Worm (Caenorhabditis elegans) whole organism, young adult: ENCODE results near the gene F55C9.14.
A peak's percentile ranks its signal among the peaks of the same experiment; 100 is the strongest.

Source experiments
- B0035.1 ChIP-seq: sonication (generic microtip); optimal IDR thresholded peaks from 2 replicates; lab custom pipeline; 2016; ENCODE audit warnings: missing genetic modification characterization, mild to moderate bottlenecking, missing compliant biosample characterization, missing genotype, missing genetic modification reagents
- B0261.1 ChIP-seq: sonication (generic microtip); optimal IDR thresholded peaks from 2 replicates; lab custom pipeline; 2016; ENCODE audit warnings: mild to moderate bottlenecking, missing genetic modification characterization, moderate library complexity, missing compliant biosample characterization
- C06A6.2 ChIP-seq: fragments of 200-800 bp; sonication (Bioruptor generic); conservative IDR thresholded peaks from 2 replicates; pipeline ENCODE4 v1.3.6; 2022; ENCODE audit warnings: missing genetic modification characterization, missing compliant biosample characterization
- C17E4.6 ChIP-seq: fragments of 200-800 bp; sonication (Bioruptor generic); IDR thresholded peaks from 2 replicates; pipeline ENCODE4 v1.3.6; 2022; ENCODE audit warnings: missing genetic modification reagents, missing genetic modification characterization, missing compliant biosample characterization
- F10E7.11 ChIP-seq: sonication (generic microtip); optimal IDR thresholded peaks from 2 replicates; lab custom pipeline; 2017; ENCODE audit warnings: mild to moderate bottlenecking, missing genetic modification characterization, moderate library complexity, missing compliant biosample characterization
- F39B2.1 ChIP-seq: fragments of 200-800 bp; sonication (Bioruptor generic); IDR thresholded peaks from 2 replicates; pipeline ENCODE4 v1.3.6; 2022; ENCODE audit warnings: missing genetic modification reagents, missing genetic modification characterization, missing compliant biosample characterization
- K12H6.12 ChIP-seq: fragments of 200-800 bp; sonication (Bioruptor generic); optimal IDR thresholded peaks from 2 replicates; lab custom pipeline; 2018; ENCODE audit warnings: mild to moderate bottlenecking, missing genetic modification characterization, missing compliant biosample characterization
- T26A5.8 ChIP-seq: sonication (generic microtip); optimal IDR thresholded peaks from 2 replicates; lab custom pipeline; 2016; ENCODE audit warnings: missing genetic modification characterization, missing compliant biosample characterization
- Y53G8AR.9 ChIP-seq: fragments of 200-800 bp; sonication (Bioruptor generic); conservative IDR thresholded peaks from 2 replicates; pipeline ENCODE4 v1.3.6; 2022; ENCODE audit warnings: missing genetic modification reagents, missing genetic modification characterization, missing compliant biosample characterization
- Y56A3A.18 ChIP-seq: fragments of 200-800 bp; sonication (Bioruptor generic); IDR thresholded peaks from 2 replicates; pipeline ENCODE4 v1.3.6; 2022; ENCODE audit warnings: missing genetic modification reagents, missing genetic modification characterization, missing compliant biosample characterization
- Y95B8A.8 ChIP-seq: fragments of 200-800 bp; sonication (Bioruptor generic); IDR thresholded peaks from 2 replicates; pipeline ENCODE4 v1.3.6; 2022; ENCODE audit warnings: missing genetic modification reagents, missing genetic modification characterization, missing compliant biosample characterization
- athp-1 ChIP-seq: sonication (generic microtip); optimal IDR thresholded peaks from 2 replicates; lab custom pipeline; 2017; ENCODE audit warnings: mild to moderate bottlenecking, missing genetic modification characterization, missing compliant biosample characterization
- dox-1 ChIP-seq: fragments of 200-800 bp; sonication (Bioruptor generic); IDR thresholded peaks from 2 replicates; pipeline ENCODE4 v1.3.6; 2022; ENCODE audit warnings: missing genetic modification reagents, missing genetic modification characterization, missing compliant biosample characterization
- egl-18 ChIP-seq: fragments of 200-800 bp; sonication (Bioruptor generic); IDR thresholded peaks from 2 replicates; pipeline ENCODE4 v1.3.6; 2022; ENCODE audit warnings: missing genetic modification reagents, missing genetic modification characterization, missing compliant biosample characterization
- hlh-26 ChIP-seq: fragments of 200-800 bp; sonication (Bioruptor generic); conservative IDR thresholded peaks from 2 replicates; pipeline ENCODE4 v1.3.6; 2022; ENCODE audit warnings: missing genetic modification reagents, missing genetic modification characterization, missing compliant biosample characterization
- hrde-1 ChIP-seq: sonication (generic microtip); optimal IDR thresholded peaks from 2 replicates; lab custom pipeline; 2016; ENCODE audit warnings: missing genetic modification characterization, mild to moderate bottlenecking, missing compliant biosample characterization, moderate library complexity, missing genotype, missing genetic modification reagents, borderline replicate concordance
- lag-1 ChIP-seq: fragments of 200-800 bp; sonication (Bioruptor generic); IDR thresholded peaks from 2 replicates; pipeline ENCODE4 v1.3.6; 2022; ENCODE audit warnings: missing genetic modification reagents, missing genetic modification characterization, missing compliant biosample characterization
- let-607 ChIP-seq, 2 experiments: fragments of 200-800 bp in 1 of 2; sonication (Bioruptor generic) in 1 of 2; sonication (generic microtip) in 1 of 2; optimal IDR thresholded peaks; 2 replicates each; lab custom pipeline; 2016 to 2018; ENCODE audit warnings: mild to moderate bottlenecking in 2 of 2, missing compliant biosample characterization in 2 of 2, missing genetic modification characterization in 2 of 2, moderate library complexity in 2 of 2, missing genotype in 1 of 2
- lin-54 ChIP-seq: fragments of 200-800 bp; sonication (Bioruptor generic); optimal IDR thresholded peaks from 2 replicates; lab custom pipeline; 2018; ENCODE audit warnings: mild to moderate bottlenecking, missing genetic modification characterization, missing compliant biosample characterization
- lir-1 ChIP-seq: fragments of 200-800 bp; sonication (Bioruptor generic); conservative IDR thresholded peaks from 2 replicates; pipeline ENCODE4 v1.3.6; 2022; ENCODE audit warnings: missing genetic modification reagents, missing genetic modification characterization, missing compliant biosample characterization
- mcd-1 ChIP-seq: fragments of 200-800 bp; sonication (Bioruptor generic); IDR thresholded peaks from 2 replicates; pipeline ENCODE4 v1.3.6; 2022; ENCODE audit warnings: missing genetic modification reagents, missing genetic modification characterization, missing compliant biosample characterization
- mxl-1 ChIP-seq: sonication (generic microtip); optimal IDR thresholded peaks from 2 replicates; lab custom pipeline; 2016; ENCODE audit warnings: missing genetic modification characterization, missing compliant biosample characterization
- nhr-120 ChIP-seq: fragments of 200-800 bp; sonication (Bioruptor generic); IDR thresholded peaks from 2 replicates; pipeline ENCODE4 v1.3.6; 2022; ENCODE audit warnings: missing genetic modification characterization, missing compliant biosample characterization
- nhr-90 ChIP-seq: sonication (generic microtip); optimal IDR thresholded peaks from 2 replicates; lab custom pipeline; 2016; ENCODE audit warnings: missing genotype, mild to moderate bottlenecking, missing genetic modification characterization, missing compliant biosample characterization
- rcor-1 ChIP-seq: fragments of 200-800 bp; sonication (Bioruptor generic); IDR thresholded peaks from 2 replicates; pipeline ENCODE4 v1.3.6; 2022; ENCODE audit warnings: missing genetic modification reagents, missing genetic modification characterization, missing compliant biosample characterization
- rpc-1 ChIP-seq, 2 experiments: fragments of 150-350 bp in 1 of 2; sonication (generic microtip) in 1 of 2; optimal IDR thresholded peaks; 2 replicates each; lab custom pipeline; 2014 to 2018; ENCODE audit warnings: missing biosample characterization in 1 of 2, missing genetic modification characterization in 1 of 2, missing genetic modification reagents in 1 of 2, missing genotype in 1 of 2
- sptf-2 ChIP-seq: fragments of 200-800 bp; sonication (Bioruptor generic); optimal IDR thresholded peaks from 2 replicates; lab custom pipeline; 2018; ENCODE audit warnings: mild to moderate bottlenecking, missing genetic modification characterization, missing compliant biosample characterization
- unc-62 ChIP-seq: fragments of 150-350 bp; optimal IDR thresholded peaks from 2 replicates; lab custom pipeline; 2014; ENCODE audit warnings: missing biosample characterization, missing genetic modification reagents, missing genetic modification characterization
- zfh-2 ChIP-seq: fragments of 200-800 bp; sonication (Bioruptor generic); conservative IDR thresholded peaks from 2 replicates; pipeline ENCODE4 v1.3.6; 2022; ENCODE audit warnings: missing genetic modification reagents, missing genetic modification characterization, missing compliant biosample characterization
- zim-3 ChIP-seq: sonication (generic microtip); optimal IDR thresholded peaks from 2 replicates; lab custom pipeline; 2017; ENCODE audit warnings: mild to moderate bottlenecking, missing genetic modification characterization, moderate library complexity, missing compliant biosample characterization
- ztf-25 ChIP-seq: fragments of 200-800 bp; sonication (Bioruptor generic); IDR thresholded peaks from 2 replicates; pipeline ENCODE4 v1.3.6; 2022; ENCODE audit warnings: missing genetic modification reagents, missing genetic modification characterization, missing compliant biosample characterization
- ztf-26 ChIP-seq: sonication (generic microtip); optimal IDR thresholded peaks from 2 replicates; lab custom pipeline; 2017; ENCODE audit warnings: missing genetic modification characterization, missing compliant biosample characterization

The F55C9.14 gene

DNA sequence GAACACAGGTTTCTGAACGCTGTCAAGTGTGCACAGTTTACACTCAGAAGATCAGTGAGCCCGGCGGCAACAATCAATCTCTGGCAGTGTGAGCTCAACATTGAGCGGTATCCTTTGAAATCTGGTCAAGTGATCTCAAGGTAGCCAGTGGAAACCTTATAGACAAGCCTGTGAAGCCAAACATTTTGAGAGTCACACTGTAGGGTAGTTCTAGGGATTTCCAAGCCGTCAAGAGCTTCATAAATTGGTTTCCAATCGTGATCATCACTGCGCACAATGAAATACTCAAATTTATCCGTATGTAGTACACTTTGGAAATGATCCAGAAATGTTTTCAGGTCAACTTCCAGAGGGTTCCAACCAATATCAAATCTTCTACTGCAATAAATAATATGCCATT lies 7.5 kb downstream of the F55C9.14 start, which contains the start of gene F55C9.15:
TSS of gene F55C9.15 (minus strand) at position 101 of the 400 bp plus-strand sequence.
- TF ChIP-seq nhr-90 (tag; lab: Kevin White, UChicago) (no peak), rpc-1 (optimal IDR thresholded peaks at IDR 0.05; lab: Kevin White, UChicago) (no peak), rpc-1 (tag; optimal IDR thresholded peaks at IDR 0.05; lab: Kevin White, UChicago) (no peak), sptf-2 (no peak), Y95B8A.8 (GFP tag; lab: Robert Waterston, UW) (no peak), zim-3 (tag; lab: Kevin White, UChicago) (no peak), F10E7.11 (tag; lab: Kevin White, UChicago) (no peak), T26A5.8 (no peak), athp-1 (tag; lab: Kevin White, UChicago) (no peak), rcor-1 (GFP tag; lab: Robert Waterston, UW) (no peak), F39B2.1 (GFP tag; lab: Robert Waterston, UW) (no peak), K12H6.12 (tag; lab: Kevin White, UChicago) (no peak), Y53G8AR.9 (no peak)

DNA sequence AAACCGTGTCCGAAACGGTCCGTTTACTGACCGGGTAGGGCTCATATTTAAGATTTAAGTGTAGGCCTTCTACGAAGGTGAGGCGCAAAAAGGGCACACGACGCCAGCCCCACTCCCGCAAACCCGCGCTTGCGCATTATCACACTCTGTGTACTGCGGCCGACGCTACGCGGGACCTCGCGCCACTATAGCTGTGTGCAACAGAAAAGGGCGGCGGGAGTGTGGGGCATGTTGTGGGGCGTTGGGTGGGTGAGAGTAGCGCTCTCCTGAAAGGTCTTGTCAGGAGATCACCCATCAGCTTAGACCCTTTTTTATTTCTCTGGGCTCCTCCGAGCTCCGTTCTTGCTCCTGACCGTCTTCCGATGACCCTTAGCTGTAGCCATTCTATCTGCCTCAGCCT lies 8.8 kb downstream of the F55C9.14 start:
- TF ChIP-seq ztf-25 (GFP tag; lab: Robert Waterston, UW) = 0 out of 2 replicates have a peak, but pooled peaks have one; percentile 40
- no peak for TF ChIP-seq ztf-26 (tag; lab: Kevin White, UChicago)
- TF ChIP-seq nhr-120 = peak; percentile 91
- TF ChIP-seq mxl-1 (tag; lab: Kevin White, UChicago) = no peak
- 0 out of 2 replicates have a peak, but pooled peaks have one; percentile 13 for TF ChIP-seq hlh-26
- peak; percentile 69; the same call in 1 of the 2 replicates for TF ChIP-seq zfh-2

DNA sequence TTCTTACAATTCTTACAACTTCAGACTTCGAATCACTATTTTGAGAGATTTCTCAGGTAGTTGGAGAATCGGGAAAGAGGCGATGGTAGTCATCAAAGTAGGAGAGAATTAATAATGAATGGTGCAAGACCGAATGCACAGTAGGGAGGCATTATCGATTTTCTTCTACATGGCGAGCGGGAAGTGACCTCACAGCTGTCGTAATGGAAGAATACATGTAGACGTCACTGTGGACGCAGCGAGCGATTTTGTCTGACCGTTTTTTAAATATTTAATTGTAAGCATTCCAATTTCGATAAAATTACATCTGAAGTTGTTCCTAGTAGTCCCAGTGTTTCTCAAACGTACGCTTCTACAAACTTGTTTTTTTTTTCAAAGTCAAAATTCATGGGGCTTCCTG lies 10.2 kb downstream of the F55C9.14 start, which contains the start of gene F55C9.11:
TSS of gene F55C9.11 (minus strand) at position 101 of the 400 bp plus-strand sequence.
- TF ChIP-seq lir-1 (GFP tag; lab: Robert Waterston, UW) (no peak), C06A6.2 (no peak), B0035.1 (tag; lab: Kevin White, UChicago) (no peak), egl-18 (GFP tag; lab: Robert Waterston, UW) (no peak), lin-54 (GFP tag; lab: Kevin White, UChicago) (no peak), mcd-1 (GFP tag; lab: Robert Waterston, UW) (no peak), let-607 (tag; optimal IDR thresholded peaks at IDR 0.05; lab: Kevin White, UChicago) (no peak), rcor-1 (GFP tag; lab: Robert Waterston, UW) (no peak), C17E4.6 (GFP tag; lab: Robert Waterston, UW) (no peak), hrde-1 (tag; lab: Kevin White, UChicago) (no peak), unc-62 (GFP tag; lab: Kevin White, UChicago) (no peak), B0261.1 (no peak)

DNA sequence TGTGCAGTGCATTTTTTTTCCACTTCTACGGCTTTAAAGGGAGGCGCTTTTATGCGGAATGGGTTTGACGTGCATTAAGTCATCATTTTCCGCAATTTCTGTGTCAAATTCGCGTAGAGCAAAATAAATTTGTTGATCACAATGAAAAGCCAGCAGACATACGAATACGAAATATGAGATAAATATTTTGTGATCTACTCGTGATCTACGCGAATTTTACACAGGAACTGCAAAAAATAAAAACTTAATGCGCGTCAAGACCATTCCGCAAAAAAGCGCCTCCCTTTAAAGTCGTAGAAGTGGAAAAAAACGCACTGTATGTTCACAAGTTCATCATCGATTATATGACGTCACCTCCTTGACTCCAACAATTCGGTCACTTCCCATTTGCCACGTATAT lies 12.0 kb downstream of the F55C9.14 start, which contains the start of gene C43D7.8:
TSS of gene C43D7.8 (minus strand) at position 101 of the 400 bp plus-strand sequence.
- TF ChIP-seq Y56A3A.18 (GFP tag; lab: Robert Waterston, UW) = no peak
- TF ChIP-seq nhr-120 = 0 out of 2 replicates have a peak, but pooled peaks have one; percentile 33

DNA sequence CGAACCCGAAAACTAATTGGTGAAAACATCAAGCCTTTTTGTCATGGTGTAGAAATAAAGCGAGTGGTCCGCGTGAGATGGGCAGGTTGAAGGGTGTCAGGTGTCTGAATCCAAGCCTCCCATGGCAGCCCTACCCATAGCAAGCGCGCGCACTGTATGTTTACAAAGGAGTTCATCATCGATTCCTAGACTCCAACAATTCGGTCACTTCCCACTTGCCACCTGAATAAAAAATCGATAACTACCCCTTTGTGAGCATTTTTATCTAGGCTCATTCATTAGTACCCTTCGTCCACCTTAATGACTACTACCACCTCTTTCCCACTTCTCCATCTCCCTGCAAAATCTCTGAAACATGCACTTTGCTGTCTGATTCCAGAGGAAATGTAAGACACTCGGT lies 13.6 kb downstream of the F55C9.14 start, which contains the start of gene fbxb-64:
TSS of gene fbxb-64 (plus strand) at position 301 of the 400 bp plus-strand sequence.
- no peak for TF ChIP-seq lag-1 (GFP tag; lab: Robert Waterston, UW)
- TF ChIP-seq dox-1 = 0 out of 2 replicates have a peak, but pooled peaks have one; percentile 6
- TF ChIP-seq, all 124 proteins: peak for 1
